Worm (Caenorhabditis elegans): ENCODE results near the gene mmaa-1.
"Not testable (repeated sequence)": the region's sequence is repeated elsewhere in the genome, so short reads cannot be mapped to it uniquely, and the experiment has no call there.

mmaa-1 gene

ce11 chrII:7111012-7111656, 10.2 kb upstream of the mmaa-1 start:
- TF ChIP-seq unc-62 (GFP tag; optimal IDR thresholded peaks at IDR 0.05): no peak

ce11 chrII:7109956-7110355, 9.0 kb upstream of the mmaa-1 start, which contains the start of gene F10E7.9:
Gene F10E7.9 (minus strand): TSS chrII:7110056.
- TF ChIP-seq unc-62 (GFP tag; optimal IDR thresholded peaks at IDR 0.05): no peak

ce11 chrII:7106313-7106712, 5.3 kb upstream of the mmaa-1 start:
- TF ChIP-seq unc-62 (GFP tag; optimal IDR thresholded peaks at IDR 0.05): no peak

- TF ChIP-seq unc-62 (GFP tag; optimal IDR thresholded peaks at IDR 0.05): no peak
Measured at ce11 chrII:7104794-7105613, 4.0 kb upstream of the mmaa-1 start, which contains the start of the genes farl-11 and rpl-33. Gene farl-11 (minus strand): TSS chrII:7105035. Gene rpl-33 (plus strand): TSS chrII:7105563.

ce11 chrII:7103111-7103510, 2.1 kb upstream of the mmaa-1 start:
- TF ChIP-seq unc-62 (GFP tag; optimal IDR thresholded peaks at IDR 0.05): no peak

DNA sequence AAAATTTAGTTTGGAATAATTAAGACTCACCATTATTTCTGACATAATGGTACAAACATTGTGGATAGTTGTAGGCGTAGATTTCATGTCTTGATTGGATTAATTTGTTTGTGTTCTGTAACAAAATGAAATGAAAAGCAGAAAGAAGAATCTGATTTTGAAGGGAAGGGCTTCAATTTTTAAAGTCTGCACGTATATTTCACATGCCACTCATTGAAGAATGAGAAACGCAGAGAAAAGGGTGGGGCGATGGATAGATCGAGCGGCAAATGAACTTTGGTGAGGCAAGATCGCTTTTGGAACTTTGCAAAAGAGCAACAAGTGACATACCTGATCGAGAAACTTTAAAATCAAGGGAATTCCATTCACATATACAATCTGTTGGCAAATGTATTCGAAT, 1.3 kb upstream of the mmaa-1 start:
- TF ChIP-seq unc-62 (GFP tag; optimal IDR thresholded peaks at IDR 0.05): no peak

ce11 chrII:7099231-7099630, 1.7 kb downstream of the mmaa-1 start:
- no peak for TF ChIP-seq unc-62 (GFP tag; optimal IDR thresholded peaks at IDR 0.05)

- TF ChIP-seq unc-62 (GFP tag; optimal IDR thresholded peaks at IDR 0.05): no peak
Measured at ce11 chrII:7098578-7098977, 2.4 kb downstream of the mmaa-1 start, which contains the start of gene mct-5. Gene mct-5 (minus strand): TSS chrII:7098593.

DNA sequence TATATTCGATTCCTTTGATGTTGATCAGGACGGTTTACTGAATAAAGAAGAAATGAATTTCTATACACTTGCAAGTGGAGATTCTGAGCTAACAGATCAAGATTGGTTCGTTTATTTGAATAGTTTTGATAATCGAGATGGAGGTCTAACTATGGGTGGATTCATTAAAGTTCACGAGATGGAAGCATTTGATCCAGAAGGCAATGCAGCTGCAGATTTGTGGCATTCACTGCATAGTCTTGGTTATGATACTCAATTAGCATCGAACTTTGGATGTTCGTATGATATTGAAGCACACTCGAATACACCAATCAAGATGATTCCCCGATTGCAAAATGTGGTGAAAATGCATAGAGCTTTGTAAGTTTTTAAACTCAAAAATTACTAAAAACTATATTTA, 5.0 kb downstream of the mmaa-1 start:
- no peak for TF ChIP-seq unc-62 (GFP tag; optimal IDR thresholded peaks at IDR 0.05)

ce11 chrII:7093339-7093821, 7.6 kb downstream of the mmaa-1 start, which contains the start of gene T02G5.3:
Gene T02G5.3 (plus strand): TSS chrII:7093389.
- no peak for TF ChIP-seq unc-62 (GFP tag; optimal IDR thresholded peaks at IDR 0.05)

- TF ChIP-seq unc-62 (GFP tag; optimal IDR thresholded peaks at IDR 0.05): no peak
Measured at ce11 chrII:7090852-7091251, 10.1 kb downstream of the mmaa-1 start.

DNA sequence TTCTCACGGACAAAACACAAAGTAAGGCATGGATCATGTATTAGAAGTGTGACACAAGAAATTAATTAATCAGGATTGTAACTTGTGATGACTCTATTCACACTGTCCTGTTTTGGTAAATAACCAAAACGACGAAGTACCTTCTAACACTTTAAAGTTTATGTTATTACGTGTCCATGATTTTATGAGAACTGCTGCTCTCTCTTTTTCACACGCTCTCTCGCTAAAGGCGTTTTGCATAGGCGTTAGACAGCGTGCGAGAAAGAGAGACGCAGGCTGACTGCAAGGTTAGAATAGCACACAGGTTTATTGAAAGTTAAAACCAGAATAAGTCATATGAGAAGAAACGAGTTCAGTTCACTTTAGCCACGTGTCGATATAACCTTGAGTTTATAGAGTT, 10.9 kb downstream of the mmaa-1 start:
- no peak for TF ChIP-seq unc-62 (GFP tag; optimal IDR thresholded peaks at IDR 0.05)

ce11 chrII:7084021-7084420, 16.9 kb downstream of the mmaa-1 start, which contains the start of the genes T02G5.14 and T02G5.15:
Gene T02G5.14 (plus strand): TSS chrII:7084321.
Gene T02G5.15 (plus strand): TSS chrII:7084321.
- TF ChIP-seq unc-62 (GFP tag; optimal IDR thresholded peaks at IDR 0.05): not testable (repeated sequence)

DNA sequence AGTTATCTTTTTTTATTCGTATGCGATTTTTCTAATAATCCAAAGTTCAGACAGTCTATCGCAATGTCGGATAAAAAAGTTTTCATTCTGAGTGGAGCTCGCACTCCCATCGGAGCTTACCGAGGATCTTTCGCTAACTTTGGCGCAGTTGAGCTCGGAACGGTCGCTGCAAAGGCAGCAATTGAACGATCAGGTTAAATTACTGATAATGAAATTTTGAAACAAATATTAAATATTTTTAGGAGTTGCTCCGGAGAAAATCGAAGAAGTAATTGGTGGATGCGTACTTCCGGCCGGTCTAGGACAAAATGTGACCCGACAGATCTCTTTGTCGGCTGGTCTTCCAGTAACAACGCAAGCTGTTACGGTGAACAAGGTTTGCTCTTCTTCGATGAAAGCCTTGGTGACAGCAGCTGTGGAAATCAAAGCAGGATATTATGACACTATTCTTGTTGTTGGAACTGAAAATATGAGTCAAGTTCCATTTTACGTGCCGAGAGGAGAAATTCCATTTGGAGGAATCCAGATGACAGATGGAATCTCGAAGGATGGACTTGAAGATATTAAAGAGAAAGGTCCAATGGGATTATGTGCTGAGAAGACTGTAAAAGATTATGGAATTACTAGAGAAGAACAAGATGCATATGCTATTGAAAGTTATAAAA, 25.3 kb downstream of the mmaa-1 start, which contains the start of gene T02G5.7:
T02G5.7 (plus strand) TSS at position 51 of the 665 bp plus-strand sequence.
- TF ChIP-seq unc-62 (GFP tag; optimal IDR thresholded peaks at IDR 0.05): no peak

- no peak for TF ChIP-seq unc-62 (GFP tag; optimal IDR thresholded peaks at IDR 0.05)
Measured at ce11 chrII:7073537-7073913, 27.4 kb downstream of the mmaa-1 start, which contains the start of gene kat-1. Gene kat-1 (plus strand): TSS chrII:7073814.

All from whole organism, dauer.